Fruit fly (Drosophila melanogaster) whole organism, embryonic: ENCODE results near the gene MED14.

Experiments used
- Atf3 ChIP-seq: fragments of 200-800 bp; sonication (Bioruptor generic); optimal IDR thresholded peaks from 3 replicates; lab custom pipeline; 2016; ENCODE audit warnings: missing biosample characterization, missing genetic modification characterization
- CG10979 ChIP-seq: fragments of 200-800 bp; sonication (Bioruptor generic); optimal IDR thresholded peaks from 2 replicates; lab custom pipeline; 2018; ENCODE audit warnings: missing biosample characterization, mild to moderate bottlenecking, missing genetic modification characterization, moderate library complexity
- CG11696 ChIP-seq: fragments of 200-800 bp; sonication (Bioruptor generic); IDR thresholded peaks from 2 replicates; pipeline ENCODE4 v1.3.6; 2022; ENCODE audit warnings: missing biosample characterization, missing genetic modification characterization
- CG13123 ChIP-seq: fragments of 200-800 bp; sonication (Bioruptor generic); optimal IDR thresholded peaks from 2 replicates; lab custom pipeline; 2016; ENCODE audit warnings: missing biosample characterization, missing genetic modification characterization
- CG14441 ChIP-seq: fragments of 200-800 bp; sonication (Bioruptor generic); IDR thresholded peaks from 2 replicates; pipeline ENCODE4 v1.3.6; 2022; ENCODE audit warnings: missing biosample characterization, missing genetic modification characterization
- CG2120 ChIP-seq: fragments of 200-800 bp; sonication (Bioruptor generic); optimal IDR thresholded peaks from 3 replicates; lab custom pipeline; 2016; ENCODE audit warnings: missing biosample characterization, missing genetic modification characterization
- CG2889 ChIP-seq: fragments of 200-800 bp; sonication (Bioruptor generic); IDR thresholded peaks from 3 replicates; pipeline ENCODE4 v1.3.6; 2022; ENCODE audit warnings: missing biosample characterization, missing genetic modification characterization
- CG3065 ChIP-seq: fragments of 200-800 bp; sonication (Bioruptor generic); optimal IDR thresholded peaks from 2 replicates; lab custom pipeline; 2016; ENCODE audit warnings: missing biosample characterization, missing genetic modification characterization
- CG3281 ChIP-seq: fragments of 200-800 bp; sonication (Bioruptor generic); optimal IDR thresholded peaks from 3 replicates; lab custom pipeline; 2017; ENCODE audit warnings: missing biosample characterization, mild to moderate bottlenecking, missing genetic modification characterization
- CG3838 ChIP-seq: fragments of 200-800 bp; sonication (Bioruptor generic); optimal IDR thresholded peaks from 3 replicates; lab custom pipeline; 2016; ENCODE audit warnings: missing biosample characterization, missing genetic modification characterization
- CG3847 ChIP-seq: fragments of 200-800 bp; sonication (Bioruptor generic); IDR thresholded peaks from 2 replicates; pipeline ENCODE4 v1.3.6; 2022; ENCODE audit warnings: missing biosample characterization, missing genetic modification characterization
- CG4617 ChIP-seq: fragments of 200-800 bp; sonication (Bioruptor generic); optimal IDR thresholded peaks from 3 replicates; lab custom pipeline; 2016; ENCODE audit warnings: missing biosample characterization, missing genetic modification characterization, borderline replicate concordance
- CG5180 ChIP-seq: fragments of 200-800 bp; sonication (Bioruptor generic); optimal IDR thresholded peaks from 3 replicates; lab custom pipeline; 2017; ENCODE audit warnings: missing biosample characterization, missing genetic modification characterization, mild to moderate bottlenecking, moderate library complexity, missing genetic modification reagents
- CG6689 ChIP-seq: fragments of 200-800 bp; sonication (Bioruptor generic); IDR thresholded peaks from 2 replicates; pipeline ENCODE4 v1.3.6; 2022; ENCODE audit warnings: missing biosample characterization, missing genetic modification characterization
- CG6854 ChIP-seq: fragments of 200-800 bp; sonication (Bioruptor generic); optimal IDR thresholded peaks from 3 replicates; lab custom pipeline; 2017; ENCODE audit warnings: missing biosample characterization, mild to moderate bottlenecking, missing genetic modification characterization
- CG8281 ChIP-seq: fragments of 200-800 bp; sonication (Bioruptor generic); optimal IDR thresholded peaks from 2 replicates; lab custom pipeline; 2018; ENCODE audit warnings: missing biosample characterization, mild to moderate bottlenecking, missing genetic modification characterization, moderate library complexity
- CG9876 ChIP-seq: fragments of 200-800 bp; sonication (Bioruptor generic); optimal IDR thresholded peaks from 2 replicates; lab custom pipeline; 2016; ENCODE audit warnings: missing biosample characterization, missing genetic modification characterization
- CTCF ChIP-seq: fragments of 200-800 bp; sonication (Bioruptor generic); optimal IDR thresholded peaks from 2 replicates; lab custom pipeline; 2017; ENCODE audit warnings: missing biosample characterization, mild to moderate bottlenecking, missing genetic modification characterization, moderate library complexity
- Dip2 ChIP-seq: fragments of 200-800 bp; sonication (Bioruptor generic); IDR thresholded peaks from 2 replicates; pipeline ENCODE4 v1.3.6; 2022; ENCODE audit warnings: missing biosample characterization, missing genetic modification characterization
- E2f1 ChIP-seq: fragments of 200-800 bp; sonication (Bioruptor generic); IDR thresholded peaks from 2 replicates; pipeline ENCODE4 v1.3.6; 2022; ENCODE audit warnings: missing biosample characterization, missing genetic modification characterization
- Fer2 ChIP-seq: fragments of 200-800 bp; sonication (Bioruptor generic); optimal IDR thresholded peaks from 2 replicates; lab custom pipeline; 2018; ENCODE audit warnings: missing biosample characterization, mild to moderate bottlenecking, missing genetic modification characterization, moderate library complexity
- Fer3 ChIP-seq: fragments of 200-800 bp; sonication (Bioruptor generic); optimal IDR thresholded peaks from 2 replicates; lab custom pipeline; 2018; ENCODE audit warnings: missing biosample characterization, mild to moderate bottlenecking, missing genetic modification characterization, moderate library complexity
- HLHmδ ChIP-seq: fragments of 200-800 bp; sonication (Bioruptor generic); optimal IDR thresholded peaks from 2 replicates; lab custom pipeline; 2018; ENCODE audit warnings: missing biosample characterization, mild to moderate bottlenecking, missing genetic modification characterization, moderate library complexity
- Kr ChIP-seq: fragments of 200-800 bp; sonication (Bioruptor generic); optimal IDR thresholded peaks from 2 replicates; lab custom pipeline; 2017; ENCODE audit warnings: missing biosample characterization, mild to moderate bottlenecking, missing genetic modification characterization
- Max ChIP-seq: fragments of 200-800 bp; sonication (Bioruptor generic); optimal IDR thresholded peaks from 2 replicates; lab custom pipeline; 2016; ENCODE audit warnings: missing biosample characterization, mild to moderate bottlenecking, missing genetic modification characterization
- Mrtf ChIP-seq: fragments of 200-800 bp; sonication (Bioruptor generic); IDR thresholded peaks from 3 replicates; pipeline ENCODE4 v1.3.6; 2022; ENCODE audit warnings: missing biosample characterization, missing genetic modification characterization
- Optix ChIP-seq: fragments of 200-800 bp; sonication (Bioruptor generic); IDR thresholded peaks from 3 replicates; pipeline ENCODE4 v1.3.6; 2022; ENCODE audit warnings: missing biosample characterization, missing genetic modification characterization
- Trl ChIP-seq, 3 experiments: fragments of >200 bp in 2 of 3; fragments of 200-800 bp in 1 of 3; sonication (Bioruptor generic) in 1 of 3; optimal IDR thresholded peaks; 2 replicates in 1 of 3; 3 replicates in 2 of 3; lab custom pipeline; 2016 to 2017; ENCODE audit warnings: missing biosample characterization in 1 of 3, missing genetic modification characterization in 1 of 3
- Usf ChIP-seq: fragments of 200-800 bp; sonication (Bioruptor generic); optimal IDR thresholded peaks from 2 replicates; lab custom pipeline; 2017; ENCODE audit warnings: missing genotype, missing biosample characterization, missing genetic modification characterization
- ac ChIP-seq: fragments of 200-800 bp; sonication (Bioruptor generic); optimal IDR thresholded peaks from 3 replicates; lab custom pipeline; 2017; ENCODE audit warnings: missing biosample characterization, mild to moderate bottlenecking, missing genetic modification characterization
- ap ChIP-seq: fragments of 200-800 bp; sonication (Bioruptor generic); IDR thresholded peaks from 2 replicates; pipeline ENCODE4 v1.3.6; 2022; ENCODE audit warnings: missing biosample characterization, missing genetic modification characterization
- cato ChIP-seq: fragments of 200-800 bp; sonication (Bioruptor generic); optimal IDR thresholded peaks from 2 replicates; lab custom pipeline; 2016; ENCODE audit warnings: missing biosample characterization, missing genetic modification characterization, borderline replicate concordance
- chm ChIP-seq: fragments of 200-800 bp; sonication (Bioruptor generic); IDR thresholded peaks from 2 replicates; pipeline ENCODE4 v1.3.6; 2022; ENCODE audit warnings: missing biosample characterization, missing genetic modification characterization
- ci ChIP-seq: fragments of 200-800 bp; sonication (Bioruptor generic); IDR thresholded peaks from 3 replicates; pipeline ENCODE4 v1.3.6; 2022; ENCODE audit warnings: missing biosample characterization, missing genetic modification characterization
- crol ChIP-seq: fragments of 200-800 bp; sonication (Bioruptor generic); IDR thresholded peaks from 2 replicates; pipeline ENCODE4 v1.3.6; 2022; ENCODE audit warnings: missing biosample characterization, missing genetic modification characterization
- dan ChIP-seq: fragments of 200-800 bp; sonication (Bioruptor generic); IDR thresholded peaks from 2 replicates; pipeline ENCODE4 v1.3.6; 2022; ENCODE audit warnings: missing biosample characterization, missing genetic modification characterization
- fd64A ChIP-seq: fragments of 200-800 bp; sonication (Bioruptor generic); optimal IDR thresholded peaks from 3 replicates; lab custom pipeline; 2018; ENCODE audit warnings: missing biosample characterization, mild to moderate bottlenecking, missing genetic modification characterization
- gce ChIP-seq: fragments of 200-800 bp; sonication (Bioruptor generic); IDR thresholded peaks from 3 replicates; pipeline ENCODE4 v1.3.6; 2022; ENCODE audit warnings: missing biosample characterization, missing genetic modification characterization
- lilli ChIP-seq: fragments of 200-800 bp; sonication (Bioruptor generic); optimal IDR thresholded peaks from 3 replicates; lab custom pipeline; 2016; ENCODE audit warnings: missing biosample characterization, missing genetic modification characterization
- maf-S ChIP-seq: fragments of 200-800 bp; sonication (Bioruptor generic); optimal IDR thresholded peaks from 2 replicates; lab custom pipeline; 2016; ENCODE audit warnings: missing biosample characterization, missing genetic modification characterization
- nerfin-2 ChIP-seq: fragments of 200-800 bp; sonication (Bioruptor generic); IDR thresholded peaks from 2 replicates; pipeline ENCODE4 v1.3.6; 2022; ENCODE audit warnings: missing biosample characterization, missing genetic modification characterization; ENCODE audit not compliant: partially characterized antibody
- pnt ChIP-seq: fragments of 200-800 bp; sonication (Bioruptor generic); optimal IDR thresholded peaks from 3 replicates; lab custom pipeline; 2016; ENCODE audit warnings: missing biosample characterization, missing genetic modification characterization
- prd ChIP-seq, 3 experiments: fragments of >200 bp in 2 of 3; fragments of 200-800 bp in 1 of 3; sonication (Bioruptor generic) in 1 of 3; optimal IDR thresholded peaks in 2 of 3; IDR thresholded peaks in 1 of 3; 2 replicates in 2 of 3; 3 replicates in 1 of 3; pipeline versions ENCODE4 v1.3.6 to Lab custom; 2017 to 2022; ENCODE audit warnings: missing biosample characterization in 1 of 3, missing genetic modification characterization in 1 of 3
- ranshi ChIP-seq: fragments of 200-800 bp; sonication (Bioruptor generic); IDR thresholded peaks from 2 replicates; pipeline ENCODE4 v1.3.6; 2022; ENCODE audit warnings: missing biosample characterization, missing genetic modification characterization
- tll ChIP-seq, 2 experiments: fragments of 200-800 bp in 1 of 2; fragments of >200 bp in 1 of 2; sonication (Bioruptor generic) in 1 of 2; optimal IDR thresholded peaks; 2 replicates each; lab custom pipeline; 2017 to 2019; ENCODE audit warnings: missing biosample characterization in 2 of 2, missing genetic modification characterization in 2 of 2, mild to moderate bottlenecking in 1 of 2, moderate library complexity in 1 of 2
- ttk ChIP-seq: fragments of 200-800 bp; sonication (Bioruptor generic); IDR thresholded peaks from 2 replicates; pipeline ENCODE4 v2.1.2; 2022; ENCODE audit warnings: missing biosample characterization, missing genetic modification characterization
- zen2 ChIP-seq: fragments of 200-800 bp; sonication (Bioruptor generic); IDR thresholded peaks from 3 replicates; pipeline ENCODE4 v1.3.6; 2022; ENCODE audit warnings: missing biosample characterization, missing genetic modification characterization; ENCODE audit not compliant: partially characterized antibody

MED14 gene

dm6 chr3L:629916-630663 is 37.0 kb downstream of the MED14 start (continued):
- TF ChIP-seq Fer3 (tag; lab: Kevin White, UChicago) (peak; percentile 58), CTCF (GFP tag; lab: Kevin White, UChicago) (no peak), gce (no peak), tll (GFP tag; optimal IDR thresholded peaks at IDR 0.05; lab: Kevin White, UChicago) (no peak), CG8281 (tag; lab: Kevin White, UChicago) (no peak), Trl (optimal IDR thresholded peaks at IDR 0.05; lab: Kevin White, UChicago) (peak; percentile 72 to 83), Trl (GFP tag; optimal IDR thresholded peaks at IDR 0.05; lab: Kevin White, UChicago) (peak; percentile 12), Usf (GFP tag; lab: Kevin White, UChicago) (no peak), ttk (peak; percentile 44; the same call in 1 of the 2 replicates), Mrtf (GFP tag; lab: Robert Waterston, UW) (no peak; the same call in 2 of the 3 replicates), CG3847 (GFP tag; lab: Robert Waterston, UW) (peak; percentile 40; the same call in 1 of the 2 replicates), CG2120 (GFP tag; lab: Kevin White, UChicago) (peak; percentile 65), CG2889 (GFP tag; lab: Robert Waterston, UW) (no peak), HLHmδ (GFP tag; lab: Kevin White, UChicago) (no peak), CG3281 (GFP tag; lab: Kevin White, UChicago) (no peak), prd (optimal IDR thresholded peaks at IDR 0.05; lab: Kevin White, UChicago) (no peak), prd (GFP tag; IDR thresholded peaks at IDR 0.05; lab: Robert Waterston, UW) (peak; percentile 68; the same call in 2 of the 3 replicates), CG5180 (GFP tag; lab: Kevin White, UChicago) (peak; percentile 8), Optix (GFP tag; lab: Robert Waterston, UW) (no peak), crol (GFP tag; lab: Robert Waterston, UW) (no peak), cato (GFP tag; lab: Kevin White, UChicago) (no peak), fd64A (GFP tag; lab: Kevin White, UChicago) (no peak), Atf3 (GFP tag; lab: Kevin White, UChicago) (no peak), CG9876 (GFP tag; lab: Kevin White, UChicago) (no peak), Max (GFP tag; lab: Kevin White, UChicago) (no peak), ranshi (GFP tag; lab: Robert Waterston, UW) (0 out of 2 replicates have a peak, but pooled peaks have one; percentile 55), Dip2 (GFP tag; lab: Robert Waterston, UW) (no peak), dan (GFP tag; lab: Robert Waterston, UW) (no peak), CG4617 (GFP tag; lab: Kevin White, UChicago) (no peak), CG6854 (no peak), CG11696 (no peak), CG14441 (peak; percentile 30; the same call in 1 of the 2 replicates), zen2 (GFP tag; lab: Robert Waterston, UW) (no peak), E2f1 (GFP tag; lab: Robert Waterston, UW) (peak; percentile 45; the same call in 1 of the 2 replicates), ap (GFP tag; lab: Robert Waterston, UW) (0 out of 2 replicates have a peak, but pooled peaks have one; percentile 45), nerfin-2 (GFP tag; lab: Robert Waterston, UW) (no peak), Kr (GFP tag; lab: Kevin White, UChicago) (no peak), CG3838 (GFP tag; lab: Kevin White, UChicago) (no peak), ac (GFP tag; lab: Kevin White, UChicago) (no peak), pnt (GFP tag; lab: Kevin White, UChicago) (no peak), CG6689 (peak; percentile 34; the same call in 1 of the 2 replicates), Fer2 (tag; lab: Kevin White, UChicago) (no peak), CG3065 (GFP tag; lab: Kevin White, UChicago) (no peak), ci (GFP tag; lab: Robert Waterston, UW) (peak; percentile 60), CG13123 (GFP tag; lab: Kevin White, UChicago) (no peak), chm (GFP tag; lab: Robert Waterston, UW) (peak; percentile 44; the same call in 1 of the 2 replicates), maf-S (GFP tag; lab: Kevin White, UChicago) (no peak), CG10979 (tag; lab: Kevin White, UChicago) (peak; percentile 29), lilli (GFP tag; lab: Kevin White, UChicago) (peak; percentile 57)
